Worm (Caenorhabditis elegans) whole organism, L1 larva: ENCODE measurements around the gene H02F09.3.

Experiments used
- dpl-1 ChIP-seq, 3 experiments: fragments of 150-350 bp in 2 of 3; sonication (generic microtip) in 1 of 3; optimal IDR thresholded peaks; 2 replicates each; lab custom pipeline; 2014 to 2017; ENCODE audit warnings: missing biosample characterization in 3 of 3, missing genetic modification characterization in 3 of 3, missing genetic modification reagents in 3 of 3
- efl-1 ChIP-seq, 4 experiments: fragments of 150-350 bp; optimal IDR thresholded peaks in 3 of 4; peaks in 1 of 4; 1 replicate in 1 of 4; 2 replicates in 3 of 4; lab custom pipeline; 2014; ENCODE audit warnings: missing biosample characterization in 2 of 4, missing genetic modification characterization in 2 of 4, missing genetic modification reagents in 2 of 4
- egl-13 ChIP-seq: sonication (generic microtip); optimal IDR thresholded peaks from 2 replicates; lab custom pipeline; 2016; ENCODE audit warnings: missing genotype, missing genetic modification reagents, missing genetic modification characterization, missing compliant biosample characterization
- elt-2 ChIP-seq: sonication (generic microtip); optimal IDR thresholded peaks from 2 replicates; lab custom pipeline; 2016; ENCODE audit warnings: missing genetic modification characterization, mild to moderate bottlenecking, inconsistent platforms, missing compliant biosample characterization, missing genetic modification reagents
- fkh-10 ChIP-seq: sonication (generic microtip); optimal IDR thresholded peaks from 2 replicates; lab custom pipeline; 2017; ENCODE audit warnings: missing biosample characterization, missing genetic modification reagents, missing genetic modification characterization
- mab-9 ChIP-seq: fragments of 200-800 bp; sonication (Bioruptor generic); IDR thresholded peaks from 2 replicates; pipeline ENCODE4 v1.3.6; 2022; ENCODE audit warnings: missing genetic modification reagents, missing genetic modification characterization, missing compliant biosample characterization
- nhr-11 ChIP-seq: fragments of 150-350 bp; optimal IDR thresholded peaks from 2 replicates; lab custom pipeline; 2014; ENCODE audit warnings: missing biosample characterization, missing genetic modification characterization
- pqm-1 ChIP-seq: sonication (generic microtip); optimal IDR thresholded peaks from 3 replicates; lab custom pipeline; 2017; ENCODE audit warnings: missing biosample characterization, missing genetic modification characterization
- skn-1 ChIP-seq: fragments of 150-350 bp; optimal IDR thresholded peaks from 2 replicates; lab custom pipeline; 2014; ENCODE audit warnings: missing biosample characterization, missing genetic modification characterization
- snpc-4 ChIP-seq: fragments of 150-350 bp; optimal IDR thresholded peaks from 2 replicates; lab custom pipeline; 2014; ENCODE audit warnings: missing biosample characterization, missing genetic modification characterization
- sox-4 ChIP-seq: sonication (generic microtip); optimal IDR thresholded peaks from 2 replicates; lab custom pipeline; 2016; ENCODE audit warnings: missing genetic modification characterization, missing compliant biosample characterization
- unc-62 ChIP-seq: fragments of 150-350 bp; optimal IDR thresholded peaks from 2 replicates; lab custom pipeline; 2014; ENCODE audit warnings: missing biosample characterization, missing genetic modification reagents, missing genetic modification characterization
- vab-15 ChIP-seq: sonication (generic microtip); optimal IDR thresholded peaks from 2 replicates; lab custom pipeline; 2017; ENCODE audit warnings: missing genotype, mild to moderate bottlenecking, missing genetic modification characterization, missing compliant biosample characterization
- ztf-11 ChIP-seq, 2 experiments: sonication (generic microtip); optimal IDR thresholded peaks; 2 replicates each; lab custom pipeline; 2016 to 2017; ENCODE audit warnings: missing genetic modification characterization in 2 of 2, missing biosample characterization in 1 of 2, missing compliant biosample characterization in 1 of 2

DNA sequence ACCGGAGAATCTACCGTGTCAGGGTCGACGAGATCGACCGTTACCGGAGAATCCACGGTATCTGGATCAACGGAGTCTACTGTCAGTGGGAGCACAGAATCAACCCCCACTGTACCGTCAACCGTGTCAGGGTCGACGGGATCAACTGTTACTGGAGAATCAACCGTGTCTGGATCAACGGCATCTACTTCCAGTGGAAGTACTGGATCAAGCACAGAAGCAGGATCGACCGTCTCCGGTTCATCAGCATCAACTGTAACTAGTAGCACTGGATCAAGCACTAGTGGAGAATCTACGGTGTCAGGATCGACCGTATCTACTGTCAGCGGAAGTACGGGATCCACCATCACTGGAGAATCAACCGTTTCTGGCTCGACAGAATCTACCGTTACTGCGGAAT, 3.5 kb downstream of the H02F09.3 start, which contains the start of gene H02F09.2:
- no peak for TF ChIP-seq vab-15
- TF ChIP-seq skn-1 (tag; lab: Kevin White, UChicago): no peak
- TF ChIP-seq egl-13 (tag; lab: Kevin White, UChicago): no peak
- TF ChIP-seq unc-62 (GFP tag; lab: Kevin White, UChicago): no peak
- no peak for TF ChIP-seq elt-2 (tag; lab: Kevin White, UChicago)
- TF ChIP-seq sox-4 (tag; lab: Kevin White, UChicago): no peak
- no peak for TF ChIP-seq nhr-11 (tag; lab: Kevin White, UChicago)
- TF ChIP-seq dpl-1 (GFP tag; optimal IDR thresholded peaks at IDR 0.05; lab: Kevin White, UChicago): no peak
- no peak for TF ChIP-seq pqm-1
- no peak for TF ChIP-seq mab-9 (GFP tag; lab: Robert Waterston, UW)
- TF ChIP-seq efl-1 (optimal IDR thresholded peaks at IDR 0.05; lab: Kevin White, UChicago): no peak
- TF ChIP-seq efl-1 (GFP tag; optimal IDR thresholded peaks at IDR 0.05 in 1 of 2; lab: Kevin White, UChicago): no peak
- TF ChIP-seq ztf-11 (tag; optimal IDR thresholded peaks at IDR 0.05; lab: Kevin White, UChicago): no peak
- no peak for TF ChIP-seq fkh-10 (GFP tag; lab: Kevin White, UChicago)
- no peak for TF ChIP-seq snpc-4 (tag; lab: Kevin White, UChicago)
